Worm (Caenorhabditis elegans) whole organism, young adult: ENCODE data around the gene dmsr-14.

Experiments
- B0336.3 ChIP-seq: fragments of 200-800 bp; sonication (Bioruptor generic); IDR thresholded peaks from 2 replicates; pipeline ENCODE4 v1.3.6; 2022; ENCODE audit warnings: missing genetic modification characterization, missing compliant biosample characterization
- C17E4.6 ChIP-seq: fragments of 200-800 bp; sonication (Bioruptor generic); IDR thresholded peaks from 2 replicates; pipeline ENCODE4 v1.3.6; 2022; ENCODE audit warnings: missing genetic modification reagents, missing genetic modification characterization, missing compliant biosample characterization
- D2030.7 ChIP-seq: fragments of 200-800 bp; sonication (Bioruptor generic); IDR thresholded peaks from 2 replicates; pipeline ENCODE4 v1.3.6; 2022; ENCODE audit warnings: missing genetic modification reagents, missing genetic modification characterization, missing compliant biosample characterization
- F49E8.2 ChIP-seq: sonication (generic microtip); optimal IDR thresholded peaks from 3 replicates; lab custom pipeline; 2017; ENCODE audit warnings: missing genetic modification characterization, mild to moderate bottlenecking, missing compliant biosample characterization, antibody characterized with exemption, moderate library complexity; ENCODE audit not compliant: insufficient read depth
- F52B5.7 ChIP-seq: sonication (generic microtip); optimal IDR thresholded peaks from 2 replicates; lab custom pipeline; 2016; ENCODE audit warnings: mild to moderate bottlenecking, missing genetic modification characterization, missing compliant biosample characterization
- F57C9.4 ChIP-seq: sonication (generic microtip); optimal IDR thresholded peaks from 2 replicates; lab custom pipeline; 2017; ENCODE audit warnings: mild to moderate bottlenecking, missing genetic modification characterization, missing compliant biosample characterization
- Y53G8AR.9 ChIP-seq: fragments of 200-800 bp; sonication (Bioruptor generic); conservative IDR thresholded peaks from 2 replicates; pipeline ENCODE4 v1.3.6; 2022; ENCODE audit warnings: missing genetic modification reagents, missing genetic modification characterization, missing compliant biosample characterization
- Y56A3A.18 ChIP-seq: fragments of 200-800 bp; sonication (Bioruptor generic); IDR thresholded peaks from 2 replicates; pipeline ENCODE4 v1.3.6; 2022; ENCODE audit warnings: missing genetic modification reagents, missing genetic modification characterization, missing compliant biosample characterization
- Y67H2A.10 ChIP-seq: fragments of 200-800 bp; sonication (Bioruptor generic); conservative IDR thresholded peaks from 2 replicates; pipeline ENCODE4 v1.3.6; 2022; ENCODE audit warnings: missing genetic modification reagents, missing genetic modification characterization, missing compliant biosample characterization
- ZK185.1 ChIP-seq: sonication (generic microtip); optimal IDR thresholded peaks from 2 replicates; lab custom pipeline; 2016; ENCODE audit warnings: mild to moderate bottlenecking, missing genetic modification characterization, missing compliant biosample characterization; ENCODE audit not compliant: poor library complexity, severe bottlenecking
- akir-1 ChIP-seq: fragments of 200-800 bp; sonication (Bioruptor generic); optimal IDR thresholded peaks from 2 replicates; lab custom pipeline; 2018; ENCODE audit warnings: mild to moderate bottlenecking, missing genetic modification characterization, moderate library complexity, missing compliant biosample characterization
- athp-1 ChIP-seq: sonication (generic microtip); optimal IDR thresholded peaks from 2 replicates; lab custom pipeline; 2017; ENCODE audit warnings: mild to moderate bottlenecking, missing genetic modification characterization, missing compliant biosample characterization
- attf-3 ChIP-seq: fragments of 200-800 bp; sonication (Bioruptor generic); conservative IDR thresholded peaks from 2 replicates; pipeline ENCODE4 v1.3.6; 2022; ENCODE audit warnings: missing genetic modification reagents, missing genetic modification characterization, missing compliant biosample characterization
- ceh-100 ChIP-seq: fragments of 200-800 bp; sonication (Bioruptor generic); IDR thresholded peaks from 2 replicates; pipeline ENCODE4 v1.3.6; 2022; ENCODE audit warnings: missing genetic modification reagents, missing genetic modification characterization, missing compliant biosample characterization
- ceh-58 ChIP-seq: fragments of 200-800 bp; sonication (Bioruptor generic); IDR thresholded peaks from 2 replicates; pipeline ENCODE4 v1.3.6; 2022; ENCODE audit warnings: missing genetic modification characterization, missing compliant biosample characterization
- ceh-91 ChIP-seq: fragments of 200-800 bp; sonication (Bioruptor generic); IDR thresholded peaks from 2 replicates; pipeline ENCODE4 v1.3.6; 2022; ENCODE audit warnings: missing genetic modification reagents, missing genetic modification characterization, missing compliant biosample characterization
- chd-7 ChIP-seq: sonication (generic microtip); optimal IDR thresholded peaks from 2 replicates; lab custom pipeline; 2016; ENCODE audit warnings: mild to moderate bottlenecking, missing genetic modification characterization, moderate library complexity, missing compliant biosample characterization
- dox-1 ChIP-seq: fragments of 200-800 bp; sonication (Bioruptor generic); IDR thresholded peaks from 2 replicates; pipeline ENCODE4 v1.3.6; 2022; ENCODE audit warnings: missing genetic modification reagents, missing genetic modification characterization, missing compliant biosample characterization
- dpl-1 ChIP-seq: fragments of 150-350 bp; optimal IDR thresholded peaks from 2 replicates; lab custom pipeline; 2014; ENCODE audit warnings: missing biosample characterization, missing genetic modification reagents, missing genetic modification characterization
- efl-1 ChIP-seq: fragments of 150-350 bp; optimal IDR thresholded peaks from 2 replicates; lab custom pipeline; 2014; ENCODE audit warnings: missing biosample characterization, missing genetic modification reagents, missing genetic modification characterization
- egl-18 ChIP-seq: fragments of 200-800 bp; sonication (Bioruptor generic); IDR thresholded peaks from 2 replicates; pipeline ENCODE4 v1.3.6; 2022; ENCODE audit warnings: missing genetic modification reagents, missing genetic modification characterization, missing compliant biosample characterization
- egrh-3 ChIP-seq: fragments of 200-800 bp; sonication (Bioruptor generic); IDR thresholded peaks from 2 replicates; pipeline ENCODE4 v1.3.6; 2022; ENCODE audit warnings: missing genetic modification reagents, missing genetic modification characterization, missing compliant biosample characterization
- ekl-4 ChIP-seq: fragments of 200-800 bp; sonication (Bioruptor generic); IDR thresholded peaks from 2 replicates; pipeline ENCODE4 v1.3.6; 2022; ENCODE audit warnings: missing genetic modification reagents, missing genetic modification characterization, missing compliant biosample characterization
- fkh-3 ChIP-seq: sonication (generic microtip); optimal IDR thresholded peaks from 2 replicates; lab custom pipeline; 2016; ENCODE audit warnings: mild to moderate bottlenecking, missing genetic modification characterization, missing compliant biosample characterization
- hlh-12 ChIP-seq: sonication (generic microtip); optimal IDR thresholded peaks from 2 replicates; lab custom pipeline; 2016; ENCODE audit warnings: missing genetic modification characterization, missing compliant biosample characterization
- hlh-26 ChIP-seq: fragments of 200-800 bp; sonication (Bioruptor generic); conservative IDR thresholded peaks from 2 replicates; pipeline ENCODE4 v1.3.6; 2022; ENCODE audit warnings: missing genetic modification reagents, missing genetic modification characterization, missing compliant biosample characterization
- hmg-1.2 ChIP-seq: fragments of 200-800 bp; sonication (Bioruptor generic); IDR thresholded peaks from 2 replicates; pipeline ENCODE4 v1.3.6; 2022; ENCODE audit warnings: missing genetic modification reagents, missing genetic modification characterization, missing compliant biosample characterization
- hrde-1 ChIP-seq: sonication (generic microtip); optimal IDR thresholded peaks from 2 replicates; lab custom pipeline; 2016; ENCODE audit warnings: missing genetic modification characterization, mild to moderate bottlenecking, missing compliant biosample characterization, moderate library complexity, missing genotype, missing genetic modification reagents, borderline replicate concordance
- let-607 ChIP-seq, 2 experiments: fragments of 200-800 bp in 1 of 2; sonication (Bioruptor generic) in 1 of 2; sonication (generic microtip) in 1 of 2; optimal IDR thresholded peaks; 2 replicates each; lab custom pipeline; 2016 to 2018; ENCODE audit warnings: mild to moderate bottlenecking in 2 of 2, missing compliant biosample characterization in 2 of 2, missing genetic modification characterization in 2 of 2, moderate library complexity in 2 of 2, missing genotype in 1 of 2
- lir-1 ChIP-seq: fragments of 200-800 bp; sonication (Bioruptor generic); conservative IDR thresholded peaks from 2 replicates; pipeline ENCODE4 v1.3.6; 2022; ENCODE audit warnings: missing genetic modification reagents, missing genetic modification characterization, missing compliant biosample characterization
- madf-3 ChIP-seq: fragments of 200-800 bp; sonication (Bioruptor generic); IDR thresholded peaks from 2 replicates; pipeline ENCODE4 v1.3.6; 2022; ENCODE audit warnings: missing genetic modification reagents, missing genetic modification characterization, missing compliant biosample characterization
- madf-6 ChIP-seq: fragments of 200-800 bp; sonication (Bioruptor generic); IDR thresholded peaks from 2 replicates; pipeline ENCODE4 v1.3.6; 2022; ENCODE audit warnings: missing genetic modification reagents, missing genetic modification characterization, missing compliant biosample characterization
- madf-8 ChIP-seq: fragments of 200-800 bp; sonication (Bioruptor generic); conservative IDR thresholded peaks from 2 replicates; pipeline ENCODE4 v1.3.6; 2022; ENCODE audit warnings: missing genetic modification reagents, missing genetic modification characterization, missing compliant biosample characterization
- mcd-1 ChIP-seq: fragments of 200-800 bp; sonication (Bioruptor generic); IDR thresholded peaks from 2 replicates; pipeline ENCODE4 v1.3.6; 2022; ENCODE audit warnings: missing genetic modification reagents, missing genetic modification characterization, missing compliant biosample characterization
- mxl-1 ChIP-seq: sonication (generic microtip); optimal IDR thresholded peaks from 2 replicates; lab custom pipeline; 2016; ENCODE audit warnings: missing genetic modification characterization, missing compliant biosample characterization
- nfya-1 ChIP-seq: sonication (generic microtip); optimal IDR thresholded peaks from 2 replicates; lab custom pipeline; 2017; ENCODE audit warnings: antibody characterized with exemption, missing compliant biosample characterization, missing genetic modification characterization, borderline replicate concordance; ENCODE audit not compliant: insufficient read depth
- nfya-2 ChIP-seq: fragments of 200-800 bp; sonication (Bioruptor generic); IDR thresholded peaks from 2 replicates; pipeline ENCODE4 v1.3.6; 2022; ENCODE audit warnings: missing genetic modification reagents, missing genetic modification characterization, missing compliant biosample characterization
- nhr-179 ChIP-seq: sonication (generic microtip); optimal IDR thresholded peaks from 2 replicates; lab custom pipeline; 2016; ENCODE audit warnings: mild to moderate bottlenecking, missing genetic modification characterization, missing compliant biosample characterization
- nhr-90 ChIP-seq: sonication (generic microtip); optimal IDR thresholded peaks from 2 replicates; lab custom pipeline; 2016; ENCODE audit warnings: missing genotype, mild to moderate bottlenecking, missing genetic modification characterization, missing compliant biosample characterization
- pha-4 ChIP-seq: fragments of 150-350 bp; sonication (generic microtip); optimal IDR thresholded peaks from 2 replicates; lab custom pipeline; 2014; ENCODE audit warnings: missing biosample characterization, missing genetic modification reagents, missing genetic modification characterization
- rpc-1 ChIP-seq, 2 experiments: fragments of 150-350 bp in 1 of 2; sonication (generic microtip) in 1 of 2; optimal IDR thresholded peaks; 2 replicates each; lab custom pipeline; 2014 to 2018; ENCODE audit warnings: missing biosample characterization in 1 of 2, missing genetic modification characterization in 1 of 2, missing genetic modification reagents in 1 of 2, missing genotype in 1 of 2
- snpc-1.3 ChIP-seq: sonication (generic microtip); optimal IDR thresholded peaks from 2 replicates; lab custom pipeline; 2017; ENCODE audit warnings: missing genetic modification characterization, mild to moderate bottlenecking, missing compliant biosample characterization, antibody characterized with exemption, moderate library complexity, missing genotype, missing genetic modification reagents; ENCODE audit not compliant: insufficient read depth
- somi-1 ChIP-seq: fragments of 200-800 bp; sonication (Bioruptor generic); optimal IDR thresholded peaks from 2 replicates; lab custom pipeline; 2018; ENCODE audit warnings: mild to moderate bottlenecking, missing genetic modification characterization, missing compliant biosample characterization
- tbp1 ChIP-seq: fragments of 200-800 bp; sonication (Bioruptor generic); optimal IDR thresholded peaks from 2 replicates; lab custom pipeline; 2018; ENCODE audit warnings: mild to moderate bottlenecking, missing genetic modification characterization, missing compliant biosample characterization
- unc-62 ChIP-seq: fragments of 150-350 bp; optimal IDR thresholded peaks from 2 replicates; lab custom pipeline; 2014; ENCODE audit warnings: missing biosample characterization, missing genetic modification reagents, missing genetic modification characterization
- xnd-1 ChIP-seq: sonication (generic microtip); optimal IDR thresholded peaks from 2 replicates; lab custom pipeline; 2016; ENCODE audit warnings: missing genotype, missing genetic modification reagents, missing genetic modification characterization, missing compliant biosample characterization
- ztf-18 ChIP-seq: sonication (generic microtip); optimal IDR thresholded peaks from 2 replicates; lab custom pipeline; 2016; ENCODE audit warnings: missing genotype, mild to moderate bottlenecking, missing genetic modification characterization, missing compliant biosample characterization
- ztf-25 ChIP-seq: fragments of 200-800 bp; sonication (Bioruptor generic); IDR thresholded peaks from 2 replicates; pipeline ENCODE4 v1.3.6; 2022; ENCODE audit warnings: missing genetic modification reagents, missing genetic modification characterization, missing compliant biosample characterization

Gene dmsr-14

DNA sequence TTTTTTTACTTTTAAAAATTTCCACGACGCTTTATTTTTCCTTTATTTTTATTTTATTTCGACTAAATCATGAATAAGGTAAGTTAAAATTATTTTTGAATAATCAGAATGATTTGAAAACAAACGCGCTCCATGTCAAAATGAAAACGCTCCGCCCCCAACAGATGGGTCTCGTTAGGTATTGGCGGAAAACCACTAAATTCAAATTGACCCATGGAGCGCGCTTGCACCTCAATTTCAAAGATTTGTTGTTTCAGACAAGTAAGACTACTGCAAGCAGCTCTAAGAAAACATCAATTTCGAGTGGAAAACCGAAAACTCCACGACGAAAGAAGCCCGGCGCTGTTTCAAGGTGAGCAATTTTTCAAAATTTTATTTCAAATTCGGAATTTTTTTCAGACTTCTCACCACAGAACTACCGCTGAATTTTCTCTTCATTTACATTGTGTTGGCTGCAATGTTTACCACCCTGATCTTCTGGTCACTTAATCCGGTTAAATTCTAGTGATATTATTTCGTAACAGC is 29.1 kb downstream of the dmsr-14 start, which contains the start of gene ZC404.2:
Gene ZC404.2, plus strand, starts transcription at position 47 of the 525 bp plus-strand sequence.
- TF ChIP-seq hlh-26 (GFP tag; lab: Robert Waterston, UW) (no peak), Y53G8AR.9 (GFP tag; lab: Robert Waterston, UW) (0 out of 2 replicates have a peak, but pooled peaks have one; percentile 51), lir-1 (GFP tag; lab: Robert Waterston, UW) (no peak), ekl-4 (GFP tag; lab: Robert Waterston, UW) (0 out of 2 replicates have a peak, but pooled peaks have one; percentile 14), akir-1 (GFP tag; lab: Kevin White, UChicago) (no peak), ceh-100 (no peak), somi-1 (no peak), F52B5.7 (tag; lab: Kevin White, UChicago) (peak; percentile 36), attf-3 (GFP tag; lab: Robert Waterston, UW) (no peak), Y56A3A.18 (no peak), hrde-1 (tag; lab: Kevin White, UChicago) (no peak), ztf-18 (tag; lab: Kevin White, UChicago) (no peak), nfya-2 (GFP tag; lab: Robert Waterston, UW) (no peak), mxl-1 (no peak), ZK185.1 (tag; lab: Kevin White, UChicago) (no peak), xnd-1 (tag; lab: Kevin White, UChicago) (no peak), F49E8.2 (tag; lab: Kevin White, UChicago) (no peak), nhr-179 (tag; lab: Kevin White, UChicago) (no peak), C17E4.6 (no peak), pha-4 (tag; lab: Kevin White, UChicago) (no peak), efl-1 (GFP tag; lab: Kevin White, UChicago) (no peak), mcd-1 (GFP tag; lab: Robert Waterston, UW) (peak; percentile 30; the same call in 1 of the 2 replicates), chd-7 (tag; lab: Kevin White, UChicago) (no peak), nhr-90 (tag; lab: Kevin White, UChicago) (no peak), ceh-91 (GFP tag; lab: Robert Waterston, UW) (peak; percentile 34; the same call in 1 of the 2 replicates), fkh-3 (tag; lab: Kevin White, UChicago) (no peak), hmg-1.2 (GFP tag; lab: Robert Waterston, UW) (0 out of 2 replicates have a peak, but pooled peaks have one; percentile 13), hlh-12 (tag; lab: Kevin White, UChicago) (no peak), F57C9.4 (no peak), dox-1 (GFP tag; lab: Robert Waterston, UW) (no peak), let-607 (tag; optimal IDR thresholded peaks at IDR 0.05; lab: Kevin White, UChicago) (no peak), ceh-58 (GFP tag; lab: Robert Waterston, UW) (no peak), madf-8 (GFP tag; lab: Robert Waterston, UW) (no peak), B0336.3 (GFP tag; lab: Robert Waterston, UW) (no peak), unc-62 (GFP tag; lab: Kevin White, UChicago) (no peak), egrh-3 (GFP tag; lab: Robert Waterston, UW) (no peak), tbp1 (GFP tag; lab: Kevin White, UChicago) (no peak), Y67H2A.10 (GFP tag; lab: Robert Waterston, UW) (no peak), snpc-1.3 (tag; lab: Kevin White, UChicago) (no peak), rpc-1 (optimal IDR thresholded peaks at IDR 0.05; lab: Kevin White, UChicago) (no peak), rpc-1 (tag; optimal IDR thresholded peaks at IDR 0.05; lab: Kevin White, UChicago) (no peak), madf-3 (no peak), dpl-1 (GFP tag; lab: Kevin White, UChicago) (no peak), madf-6 (GFP tag; lab: Robert Waterston, UW) (no peak; the same call in 1 of the 2 replicates), egl-18 (no peak), D2030.7 (no peak), ztf-25 (GFP tag; lab: Robert Waterston, UW) (no peak), nfya-1 (tag; lab: Kevin White, UChicago) (no peak), athp-1 (no peak)
